Worm (Caenorhabditis elegans) whole organism, L4 larva: ENCODE data around the gene C46F11.5.
A peak's percentile ranks its signal among the peaks of the same experiment; 100 is the strongest.

Experiments used
- D1046.2 ChIP-seq: fragments of 200-800 bp; sonication (Bioruptor generic); IDR thresholded peaks from 2 replicates; pipeline ENCODE4 v1.3.6; 2022; ENCODE audit warnings: missing genetic modification characterization, missing compliant biosample characterization
- R02D3.7 ChIP-seq: fragments of 150-350 bp; sonication (generic microtip); optimal IDR thresholded peaks from 3 replicates; lab custom pipeline; 2014; ENCODE audit warnings: missing biosample characterization, missing genetic modification characterization
- T20F7.1 ChIP-seq: fragments of 200-800 bp; sonication (Bioruptor generic); optimal IDR thresholded peaks from 2 replicates; lab custom pipeline; 2018; ENCODE audit warnings: mild to moderate bottlenecking, missing genetic modification characterization, missing compliant biosample characterization
- T26A8.4 ChIP-seq: fragments of 200-800 bp; sonication (Bioruptor generic); IDR thresholded peaks from 2 replicates; pipeline ENCODE4 v1.3.6; 2022; ENCODE audit warnings: missing genetic modification characterization, missing compliant biosample characterization
- Y48G9A.11 ChIP-seq: fragments of 200-800 bp; sonication (Bioruptor generic); IDR thresholded peaks from 2 replicates; pipeline ENCODE4 v1.3.6; 2022; ENCODE audit warnings: missing genetic modification reagents, missing genetic modification characterization, missing compliant biosample characterization
- aha-1 ChIP-seq: fragments of 150-350 bp; peaks from one replicate; lab custom pipeline; 2014; ENCODE audit warnings: missing biosample characterization, missing genetic modification characterization
- attf-4 ChIP-seq: sonication (generic microtip); optimal IDR thresholded peaks from 3 replicates; lab custom pipeline; 2017; ENCODE audit warnings: missing biosample characterization, missing genetic modification characterization
- ceh-44 ChIP-seq: fragments of 200-800 bp; sonication (Bioruptor generic); IDR thresholded peaks from 2 replicates; pipeline ENCODE4 v1.3.6; 2022; ENCODE audit warnings: missing genetic modification reagents, missing genetic modification characterization, missing compliant biosample characterization
- ces-1 ChIP-seq: fragments of 150-350 bp; sonication (generic microtip); optimal IDR thresholded peaks from 4 replicates; lab custom pipeline; 2014; ENCODE audit warnings: missing biosample characterization, missing genetic modification reagents, missing genetic modification characterization
- ctbp-1 ChIP-seq: fragments of 200-800 bp; sonication (Bioruptor generic); IDR thresholded peaks from 2 replicates; pipeline ENCODE4 v1.3.6; 2022; ENCODE audit warnings: missing genetic modification reagents, missing genetic modification characterization, missing compliant biosample characterization
- daf-16 ChIP-seq, 3 experiments: sonication (generic microtip); optimal IDR thresholded peaks; 2 replicates each; lab custom pipeline; 2016 to 2017; ENCODE audit warnings: missing genetic modification characterization in 3 of 3, missing genetic modification reagents in 3 of 3, mild to moderate bottlenecking in 2 of 3, missing compliant biosample characterization in 2 of 3, missing biosample characterization in 1 of 3, moderate library complexity in 1 of 3
- daf-8 ChIP-seq: fragments of 200-800 bp; sonication (Bioruptor generic); IDR thresholded peaks from 2 replicates; pipeline ENCODE4 v1.3.6; 2022; ENCODE audit warnings: missing genetic modification characterization, missing compliant biosample characterization
- dmd-6 ChIP-seq: fragments of 200-800 bp; sonication (Bioruptor generic); IDR thresholded peaks from 2 replicates; pipeline ENCODE4 v1.3.6; 2022; ENCODE audit warnings: missing genetic modification reagents, missing genetic modification characterization, missing compliant biosample characterization
- dmd-8 ChIP-seq: fragments of 200-800 bp; sonication (Bioruptor generic); IDR thresholded peaks from 2 replicates; pipeline ENCODE4 v1.3.6; 2022; ENCODE audit warnings: missing genetic modification characterization, missing compliant biosample characterization
- dpl-1 ChIP-seq: fragments of 150-350 bp; optimal IDR thresholded peaks from 2 replicates; lab custom pipeline; 2014; ENCODE audit warnings: missing biosample characterization, missing genetic modification reagents, missing genetic modification characterization
- duxl-1 ChIP-seq: sonication (generic microtip); optimal IDR thresholded peaks from 2 replicates; lab custom pipeline; 2016; ENCODE audit warnings: mild to moderate bottlenecking, missing genetic modification characterization, moderate library complexity, missing compliant biosample characterization; ENCODE audit not compliant: poor library complexity
- dve-1 ChIP-seq: sonication (generic microtip); optimal IDR thresholded peaks from 2 replicates; lab custom pipeline; 2017; ENCODE audit warnings: antibody characterized with exemption, mild to moderate bottlenecking, missing genetic modification characterization, missing compliant biosample characterization; ENCODE audit not compliant: insufficient read depth
- fos-1 ChIP-seq: fragments of 150-350 bp; optimal IDR thresholded peaks from 2 replicates; lab custom pipeline; 2014; ENCODE audit warnings: missing biosample characterization, missing genetic modification characterization
- hif-1 ChIP-seq, 2 experiments: sonication (generic microtip); optimal IDR thresholded peaks; 2 replicates each; lab custom pipeline; 2016 to 2017; ENCODE audit warnings: missing compliant biosample characterization in 2 of 2, missing genetic modification characterization in 2 of 2, missing genetic modification reagents in 2 of 2, missing genotype in 2 of 2, mild to moderate bottlenecking in 1 of 2
- hlh-11 ChIP-seq: fragments of 200-800 bp; sonication (Bioruptor generic); optimal IDR thresholded peaks from 2 replicates; lab custom pipeline; 2018; ENCODE audit warnings: mild to moderate bottlenecking, missing genetic modification characterization, missing compliant biosample characterization
- hlh-30 ChIP-seq: sonication (generic microtip); optimal IDR thresholded peaks from 2 replicates; lab custom pipeline; 2017; ENCODE audit warnings: antibody characterized with exemption, mild to moderate bottlenecking, missing genetic modification characterization, missing compliant biosample characterization; ENCODE audit not compliant: insufficient read depth
- jun-1 ChIP-seq: fragments of 150-350 bp; optimal IDR thresholded peaks from 2 replicates; lab custom pipeline; 2014; ENCODE audit warnings: missing biosample characterization, missing genetic modification reagents, missing genetic modification characterization
- lin-1 ChIP-seq: fragments of 200-800 bp; sonication (Bioruptor generic); IDR thresholded peaks from 2 replicates; pipeline ENCODE4 v1.3.6; 2022; ENCODE audit warnings: missing genetic modification reagents, missing genetic modification characterization, missing compliant biosample characterization
- lin-13 ChIP-seq: fragments of 150-350 bp; optimal IDR thresholded peaks from 2 replicates; lab custom pipeline; 2014; ENCODE audit warnings: missing biosample characterization, missing genetic modification reagents, missing genetic modification characterization
- lin-38 ChIP-seq: fragments of 200-800 bp; sonication (Bioruptor generic); IDR thresholded peaks from 2 replicates; pipeline ENCODE4 v1.3.6; 2022; ENCODE audit warnings: missing genetic modification reagents, missing genetic modification characterization, missing compliant biosample characterization
- lir-3 ChIP-seq: sonication (generic microtip); optimal IDR thresholded peaks from 2 replicates; lab custom pipeline; 2016; ENCODE audit warnings: mild to moderate bottlenecking, missing genetic modification characterization, missing compliant biosample characterization
- lsy-2 ChIP-seq, 2 experiments: fragments of 150-350 bp in 1 of 2; sonication (generic microtip) in 1 of 2; optimal IDR thresholded peaks; 2 replicates each; lab custom pipeline; 2014 to 2017; ENCODE audit warnings: missing biosample characterization in 2 of 2, missing genetic modification characterization in 2 of 2
- mdl-1 ChIP-seq, 2 experiments: fragments of 150-350 bp in 1 of 2; sonication (generic microtip) in 1 of 2; optimal IDR thresholded peaks; 2 replicates each; lab custom pipeline; 2014 to 2017; ENCODE audit warnings: missing biosample characterization in 2 of 2, missing genetic modification characterization in 2 of 2
- mep-1 ChIP-seq: fragments of 150-350 bp; sonication (generic microtip); optimal IDR thresholded peaks from 3 replicates; lab custom pipeline; 2014; ENCODE audit warnings: missing biosample characterization, missing genetic modification characterization
- mes-2 ChIP-seq: sonication (generic microtip); optimal IDR thresholded peaks from 2 replicates; lab custom pipeline; 2016; ENCODE audit warnings: missing genotype, mild to moderate bottlenecking, missing genetic modification characterization, missing compliant biosample characterization; ENCODE audit not compliant: poor library complexity, severe bottlenecking
- nhr-10 ChIP-seq: fragments of 150-350 bp; optimal IDR thresholded peaks from 2 replicates; lab custom pipeline; 2014; ENCODE audit warnings: missing biosample characterization, missing genetic modification characterization
- nhr-111 ChIP-seq: fragments of 200-800 bp; sonication (Bioruptor generic); optimal IDR thresholded peaks from 2 replicates; lab custom pipeline; 2018; ENCODE audit warnings: mild to moderate bottlenecking, missing genetic modification characterization, missing compliant biosample characterization
- nhr-28 ChIP-seq: fragments of 150-350 bp; optimal IDR thresholded peaks from 2 replicates; lab custom pipeline; 2014; ENCODE audit warnings: missing biosample characterization, missing genetic modification characterization
- nhr-6 ChIP-seq: fragments of 150-350 bp; optimal IDR thresholded peaks from 2 replicates; lab custom pipeline; 2014; ENCODE audit warnings: missing biosample characterization, missing genetic modification characterization
- nhr-77 ChIP-seq: fragments of 150-350 bp; optimal IDR thresholded peaks from 2 replicates; lab custom pipeline; 2014; ENCODE audit warnings: missing biosample characterization, missing genetic modification characterization
- pha-4 ChIP-seq, 2 experiments: fragments of 150-350 bp in 1 of 2; fragments of 200-800 bp in 1 of 2; sonication (Bioruptor generic) in 1 of 2; IDR thresholded peaks in 1 of 2; optimal IDR thresholded peaks in 1 of 2; 2 replicates each; pipeline versions ENCODE4 v1.3.6 to Lab custom; 2014 to 2022; ENCODE audit warnings: missing genetic modification characterization in 2 of 2, missing genetic modification reagents in 2 of 2, missing biosample characterization in 1 of 2, missing compliant biosample characterization in 1 of 2
- pqm-1 ChIP-seq: sonication (generic microtip); optimal IDR thresholded peaks from 2 replicates; lab custom pipeline; 2017; ENCODE audit warnings: missing biosample characterization, missing genetic modification characterization
- rbr-2 ChIP-seq: sonication (generic microtip); optimal IDR thresholded peaks from 2 replicates; lab custom pipeline; 2016; ENCODE audit warnings: missing genotype, missing genetic modification characterization, missing compliant biosample characterization
- saeg-2 ChIP-seq: fragments of 200-800 bp; sonication (Bioruptor generic); IDR thresholded peaks from 2 replicates; pipeline ENCODE4 v1.3.6; 2022; ENCODE audit warnings: missing genetic modification reagents, missing genetic modification characterization, missing compliant biosample characterization
- snpc-4 ChIP-seq: fragments of 150-350 bp; optimal IDR thresholded peaks from 2 replicates; lab custom pipeline; 2014; ENCODE audit warnings: missing biosample characterization, missing genetic modification characterization
- spr-1 ChIP-seq: sonication (generic microtip); optimal IDR thresholded peaks from 2 replicates; lab custom pipeline; 2016; ENCODE audit warnings: mild to moderate bottlenecking, missing genetic modification characterization, missing compliant biosample characterization
- unc-39 ChIP-seq: sonication (generic microtip); optimal IDR thresholded peaks from 2 replicates; lab custom pipeline; 2017; ENCODE audit warnings: missing biosample characterization, missing genetic modification characterization
- unc-62 ChIP-seq, 3 experiments: fragments of 150-350 bp in 1 of 3; sonication (generic microtip); optimal IDR thresholded peaks in 2 of 3; peaks in 1 of 3; 1 replicate in 1 of 3; 2 replicates in 2 of 3; lab custom pipeline; 2014 to 2017; ENCODE audit warnings: missing biosample characterization in 3 of 3, missing genetic modification characterization in 3 of 3, missing genetic modification reagents in 3 of 3, missing genotype in 1 of 3
- zfp-3 ChIP-seq: fragments of 200-800 bp; sonication (Bioruptor generic); conservative IDR thresholded peaks from 2 replicates; pipeline ENCODE4 v1.3.6; 2022; ENCODE audit warnings: missing genetic modification reagents, missing genetic modification characterization, missing compliant biosample characterization
- ztf-7 ChIP-seq: fragments of 150-350 bp; optimal IDR thresholded peaks from 2 replicates; lab custom pipeline; 2014; ENCODE audit warnings: missing biosample characterization, missing genetic modification characterization

Gene C46F11.5

DNA sequence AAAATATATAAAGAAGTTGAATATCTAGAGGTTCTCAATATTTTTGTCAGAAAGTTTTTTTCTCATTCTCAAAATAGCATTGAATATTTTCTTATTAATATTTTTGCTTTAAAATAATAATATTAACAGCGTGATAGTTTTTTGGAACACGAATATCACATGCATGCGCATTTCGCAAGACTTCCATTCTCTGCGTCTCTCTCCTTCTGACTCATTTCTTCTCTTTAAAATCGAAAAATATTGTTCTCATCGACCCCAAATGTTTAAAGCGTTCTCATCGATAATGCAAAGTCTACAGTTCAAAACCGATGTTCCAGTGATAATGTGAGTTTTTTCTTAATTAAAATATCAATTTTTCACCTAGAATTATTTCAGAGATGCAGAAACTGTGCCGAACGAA, 46.0 kb upstream of the C46F11.5 start, which contains the start of gene C14B1.3:
Gene C14B1.3 (plus strand): TSS at position 168 of the 400 bp plus-strand sequence.
- TF ChIP-seq mep-1 (peak; percentile 65), lir-3 (tag; lab: Kevin White, UChicago) (no peak), dve-1 (tag; lab: Kevin White, UChicago) (peak; percentile 76), pha-4 (GFP tag; IDR thresholded peaks at IDR 0.05; lab: Robert Waterston, UW) (no peak), pha-4 (tag; optimal IDR thresholded peaks at IDR 0.05; lab: Kevin White, UChicago) (peak; percentile 21), saeg-2 (no peak), hif-1 (tag; optimal IDR thresholded peaks at IDR 0.05; lab: Kevin White, UChicago) (no peak), duxl-1 (no peak), fos-1 (no peak), mdl-1 (tag; optimal IDR thresholded peaks at IDR 0.05; lab: Kevin White, UChicago) (peak in 1 of 2 experiments; percentile 80), hlh-30 (tag; lab: Kevin White, UChicago) (peak; percentile 93), nhr-6 (no peak), pqm-1 (tag; lab: Kevin White, UChicago) (peak; percentile 23), ceh-44 (no peak), lsy-2 (tag; optimal IDR thresholded peaks at IDR 0.05; lab: Kevin White, UChicago) (peak in 1 of 2 experiments; percentile 72), unc-62 (GFP tag; optimal IDR thresholded peaks at IDR 0.05 in 1 of 2; lab: Kevin White, UChicago) (no peak), unc-62 (tag; optimal IDR thresholded peaks at IDR 0.05; lab: Kevin White, UChicago) (no peak), nhr-10 (tag; lab: Kevin White, UChicago) (no peak), dmd-8 (GFP tag; lab: Robert Waterston, UW) (no peak), D1046.2 (GFP tag; lab: Robert Waterston, UW) (no peak), unc-39 (tag; lab: Kevin White, UChicago) (no peak), dpl-1 (GFP tag; lab: Kevin White, UChicago) (peak; percentile 43), ces-1 (GFP tag; lab: Kevin White, UChicago) (no peak), nhr-28 (tag; lab: Kevin White, UChicago) (peak; percentile 51), lin-13 (GFP tag; lab: Kevin White, UChicago) (peak; percentile 2), rbr-2 (no peak), snpc-4 (tag; lab: Kevin White, UChicago) (no peak), lin-38 (GFP tag; lab: Robert Waterston, UW) (peak; percentile 59), zfp-3 (GFP tag; lab: Robert Waterston, UW) (no peak), mes-2 (peak; percentile 65), Y48G9A.11 (GFP tag; lab: Robert Waterston, UW) (no peak), dmd-6 (GFP tag; lab: Robert Waterston, UW) (peak; percentile 47), R02D3.7 (no peak), spr-1 (tag; lab: Kevin White, UChicago) (no peak), lin-1 (GFP tag; lab: Robert Waterston, UW) (no peak), T26A8.4 (no peak), T20F7.1 (peak; percentile 47), hlh-11 (tag; lab: Kevin White, UChicago) (peak; percentile 35), ztf-7 (tag; lab: Kevin White, UChicago) (peak; percentile 3), daf-16 (GFP tag; optimal IDR thresholded peaks at IDR 0.05; lab: Kevin White, UChicago) (no peak), daf-16 (tag; optimal IDR thresholded peaks at IDR 0.05; lab: Kevin White, UChicago) (peak; percentile 11), attf-4 (tag; lab: Kevin White, UChicago) (no peak), nhr-111 (GFP tag; lab: Kevin White, UChicago) (no peak), daf-8 (GFP tag; lab: Robert Waterston, UW) (no peak), aha-1 (tag; lab: Kevin White, UChicago) (peak; percentile 84), ctbp-1 (GFP tag; lab: Robert Waterston, UW) (no peak), jun-1 (peak; percentile 46), nhr-77 (tag; lab: Kevin White, UChicago) (peak; percentile 41)
